Worm (Caenorhabditis elegans) whole organism, mixed stage, embryonic: ENCODE results near the gene alx-1.

Experiments
- M03D4.4 ChIP-seq: sonication (generic microtip); optimal IDR thresholded peaks from 2 replicates; lab custom pipeline; 2017; ENCODE audit warnings: mild to moderate bottlenecking, missing genetic modification characterization, missing compliant biosample characterization
- bed-3 ChIP-seq: fragments of 200-800 bp; sonication (Bioruptor generic); optimal IDR thresholded peaks from 3 replicates; lab custom pipeline; 2018; ENCODE audit warnings: mild to moderate bottlenecking, missing genetic modification characterization, moderate library complexity, missing compliant biosample characterization
- ceh-39 ChIP-seq: fragments of 150-350 bp; optimal IDR thresholded peaks from 2 replicates; lab custom pipeline; 2014; ENCODE audit warnings: missing biosample characterization, missing genetic modification characterization
- ceh-43 ChIP-seq: fragments of 200-800 bp; sonication (Bioruptor generic); optimal IDR thresholded peaks from 2 replicates; lab custom pipeline; 2018; ENCODE audit warnings: mild to moderate bottlenecking, missing genetic modification characterization, moderate library complexity, missing compliant biosample characterization
- ceh-83 ChIP-seq: fragments of 200-800 bp; sonication (Bioruptor generic); optimal IDR thresholded peaks from 2 replicates; lab custom pipeline; 2018; ENCODE audit warnings: mild to moderate bottlenecking, missing genetic modification characterization, missing compliant biosample characterization
- ces-1 ChIP-seq: fragments of 150-350 bp; optimal IDR thresholded peaks from 2 replicates; lab custom pipeline; 2014; ENCODE audit warnings: missing biosample characterization, missing genetic modification reagents, missing genetic modification characterization
- cnd-1 ChIP-seq: fragments of 200-800 bp; sonication (Bioruptor generic); optimal IDR thresholded peaks from 2 replicates; lab custom pipeline; 2018; ENCODE audit warnings: mild to moderate bottlenecking, missing genetic modification characterization, missing compliant biosample characterization
- drap-1 ChIP-seq: fragments of 200-800 bp; sonication (Bioruptor generic); optimal IDR thresholded peaks from 3 replicates; lab custom pipeline; 2018; ENCODE audit warnings: mild to moderate bottlenecking, missing genetic modification characterization, missing compliant biosample characterization
- elt-1 ChIP-seq: sonication (generic microtip); optimal IDR thresholded peaks from 2 replicates; lab custom pipeline; 2017; ENCODE audit warnings: missing genetic modification characterization, mild to moderate bottlenecking, missing compliant biosample characterization, antibody characterized with exemption, moderate library complexity, borderline replicate concordance; ENCODE audit not compliant: insufficient read depth
- elt-3 ChIP-seq: fragments of 150-350 bp; optimal IDR thresholded peaks from 2 replicates; lab custom pipeline; 2014; ENCODE audit warnings: missing biosample characterization, missing genetic modification characterization
- flh-1 ChIP-seq: fragments of 200-800 bp; sonication (Bioruptor generic); optimal IDR thresholded peaks from 2 replicates; lab custom pipeline; 2018; ENCODE audit warnings: mild to moderate bottlenecking, missing genetic modification characterization, moderate library complexity, missing compliant biosample characterization
- ham-2 ChIP-seq: fragments of 200-800 bp; sonication (Bioruptor generic); optimal IDR thresholded peaks from 2 replicates; lab custom pipeline; 2018; ENCODE audit warnings: mild to moderate bottlenecking, missing genetic modification characterization, missing compliant biosample characterization
- hlh-1 ChIP-seq: fragments of 150-350 bp; optimal IDR thresholded peaks from 2 replicates; lab custom pipeline; 2014; ENCODE audit warnings: missing biosample characterization, missing genetic modification reagents, missing genetic modification characterization
- lin-13 ChIP-seq: fragments of 150-350 bp; optimal IDR thresholded peaks from 2 replicates; lab custom pipeline; 2014; ENCODE audit warnings: missing biosample characterization, missing genetic modification characterization
- lin-32 ChIP-seq: fragments of 200-800 bp; sonication (Bioruptor generic); optimal IDR thresholded peaks from 2 replicates; lab custom pipeline; 2018; ENCODE audit warnings: mild to moderate bottlenecking, missing genetic modification characterization, missing compliant biosample characterization
- lsy-2 ChIP-seq: fragments of 150-350 bp; optimal IDR thresholded peaks from 2 replicates; lab custom pipeline; 2014; ENCODE audit warnings: missing biosample characterization, missing genetic modification characterization
- mab-5 ChIP-seq: fragments of 150-350 bp; optimal IDR thresholded peaks from 2 replicates; lab custom pipeline; 2014; ENCODE audit warnings: missing biosample characterization, missing genetic modification characterization
- mep-1 ChIP-seq: fragments of 150-350 bp; optimal IDR thresholded peaks from 2 replicates; lab custom pipeline; 2017; ENCODE audit warnings: missing biosample characterization, missing genetic modification reagents, missing genetic modification characterization, inconsistent platforms
- mls-2 ChIP-seq: sonication (generic microtip); optimal IDR thresholded peaks from 2 replicates; lab custom pipeline; 2016; ENCODE audit warnings: mild to moderate bottlenecking, missing genetic modification characterization, moderate library complexity, missing compliant biosample characterization
- nhr-12 ChIP-seq: fragments of 150-350 bp; optimal IDR thresholded peaks from 2 replicates; lab custom pipeline; 2014; ENCODE audit warnings: missing biosample characterization, missing genetic modification characterization
- nhr-2 ChIP-seq: fragments of 150-350 bp; optimal IDR thresholded peaks from 2 replicates; lab custom pipeline; 2014; ENCODE audit warnings: missing biosample characterization, missing genetic modification characterization
- nhr-237 ChIP-seq: fragments of 150-350 bp; optimal IDR thresholded peaks from 2 replicates; lab custom pipeline; 2014; ENCODE audit warnings: missing biosample characterization, missing genetic modification characterization
- nhr-28 ChIP-seq: fragments of 150-350 bp; optimal IDR thresholded peaks from 2 replicates; lab custom pipeline; 2014; ENCODE audit warnings: missing biosample characterization, missing genetic modification characterization
- nhr-76 ChIP-seq: sonication (generic microtip); optimal IDR thresholded peaks from 2 replicates; lab custom pipeline; 2017; ENCODE audit warnings: missing biosample characterization, missing genetic modification characterization
- pha-4 ChIP-seq: fragments of 150-350 bp; optimal IDR thresholded peaks from 2 replicates; lab custom pipeline; 2018; ENCODE audit warnings: missing biosample characterization, missing genetic modification reagents, missing genetic modification characterization
- sem-2 ChIP-seq: fragments of 200-800 bp; sonication (Bioruptor generic); optimal IDR thresholded peaks from 2 replicates; lab custom pipeline; 2018; ENCODE audit warnings: mild to moderate bottlenecking, missing genetic modification characterization, missing compliant biosample characterization
- snpc-4 ChIP-seq: fragments of 150-350 bp; optimal IDR thresholded peaks from 2 replicates; lab custom pipeline; 2014; ENCODE audit warnings: missing biosample characterization, missing genetic modification characterization
- sptf-1 ChIP-seq: sonication (generic microtip); optimal IDR thresholded peaks from 2 replicates; lab custom pipeline; 2017; ENCODE audit warnings: mild to moderate bottlenecking, missing genetic modification characterization, moderate library complexity, missing compliant biosample characterization
- tbx-8 ChIP-seq: fragments of 200-800 bp; sonication (Bioruptor generic); optimal IDR thresholded peaks from 2 replicates; lab custom pipeline; 2018; ENCODE audit warnings: mild to moderate bottlenecking, missing genetic modification characterization, moderate library complexity, missing compliant biosample characterization
- unc-120 ChIP-seq: sonication (generic microtip); optimal IDR thresholded peaks from 2 replicates; lab custom pipeline; 2017; ENCODE audit warnings: missing genetic modification characterization, missing compliant biosample characterization; ENCODE audit not compliant: poor library complexity, severe bottlenecking
- unc-39 ChIP-seq: fragments of 150-350 bp; optimal IDR thresholded peaks from 2 replicates; lab custom pipeline; 2014; ENCODE audit warnings: missing biosample characterization, missing genetic modification characterization
- unc-62 ChIP-seq: fragments of 150-350 bp; optimal IDR thresholded peaks from 2 replicates; lab custom pipeline; 2014; ENCODE audit warnings: missing biosample characterization, missing genetic modification reagents, missing genetic modification characterization
- zip-8 ChIP-seq: fragments of 150-350 bp; optimal IDR thresholded peaks from 2 replicates; lab custom pipeline; 2014; ENCODE audit warnings: missing biosample characterization, missing genetic modification characterization
- ztf-11 ChIP-seq: fragments of 150-350 bp; optimal IDR thresholded peaks from 2 replicates; lab custom pipeline; 2014; ENCODE audit warnings: missing biosample characterization, missing genetic modification characterization

The alx-1 gene

ce11 chrIII:9912501-9912900 lies 44.6 kb upstream of the alx-1 start:
- no peak for TF ChIP-seq ceh-39 (tag; lab: Kevin White, UChicago)
- no peak for TF ChIP-seq pha-4 (tag; lab: Kevin White, UChicago)
- no peak for TF ChIP-seq nhr-237
- no peak for TF ChIP-seq sem-2
- no peak for TF ChIP-seq mls-2
- TF ChIP-seq hlh-1 = no peak
- TF ChIP-seq tbx-8 = no peak
- no peak for TF ChIP-seq nhr-76
- no peak for TF ChIP-seq nhr-28 (tag; lab: Kevin White, UChicago)
- TF ChIP-seq ztf-11 (tag; lab: Kevin White, UChicago) = no peak
- TF ChIP-seq ces-1 (GFP tag; lab: Kevin White, UChicago) = no peak
- TF ChIP-seq zip-8 (tag; lab: Kevin White, UChicago) = no peak
- TF ChIP-seq M03D4.4 (tag; lab: Kevin White, UChicago) = no peak
- TF ChIP-seq ceh-43 (GFP tag; lab: Kevin White, UChicago) = no peak
- TF ChIP-seq lin-32 = no peak
- TF ChIP-seq ham-2 (GFP tag; lab: Kevin White, UChicago) = no peak

DNA sequence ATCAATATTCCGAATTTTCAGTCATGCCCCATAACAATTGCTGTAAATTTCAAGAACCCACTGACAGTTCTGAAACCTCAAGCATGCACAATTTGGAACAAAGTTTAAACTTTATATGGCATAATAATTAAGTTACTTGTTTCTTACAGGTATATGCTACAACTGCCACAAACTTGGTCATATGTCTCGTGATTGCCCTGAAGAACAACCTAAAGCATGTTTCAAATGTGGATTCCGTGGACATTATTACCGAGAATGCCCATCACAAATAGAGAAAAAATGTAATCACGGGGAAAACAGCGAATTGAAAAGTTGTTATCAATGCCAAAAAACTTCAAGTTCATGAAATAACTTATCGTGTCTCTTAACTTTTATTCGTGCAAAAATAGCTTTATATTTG lies 44.2 kb upstream of the alx-1 start:
- TF ChIP-seq ceh-43 (GFP tag; lab: Kevin White, UChicago) = no peak
- TF ChIP-seq nhr-2 = no peak
- TF ChIP-seq mab-5 (tag; lab: Kevin White, UChicago) = no peak
- no peak for TF ChIP-seq bed-3
- TF ChIP-seq nhr-237 = no peak
- TF ChIP-seq ces-1 (GFP tag; lab: Kevin White, UChicago) = no peak
- no peak for TF ChIP-seq unc-39 (tag; lab: Kevin White, UChicago)
- TF ChIP-seq ceh-83 = no peak
- no peak for TF ChIP-seq unc-62 (GFP tag; lab: Kevin White, UChicago)
- TF ChIP-seq nhr-28 (tag; lab: Kevin White, UChicago) = no peak
- no peak for TF ChIP-seq mls-2
- no peak for TF ChIP-seq lin-13 (tag; lab: Kevin White, UChicago)
- no peak for TF ChIP-seq elt-1 (tag; lab: Kevin White, UChicago)
- TF ChIP-seq flh-1 (GFP tag; lab: Kevin White, UChicago) = no peak
- TF ChIP-seq elt-3 (tag; lab: Kevin White, UChicago) = no peak
- TF ChIP-seq drap-1 (GFP tag; lab: Kevin White, UChicago) = no peak
- no peak for TF ChIP-seq M03D4.4 (tag; lab: Kevin White, UChicago)
- no peak for TF ChIP-seq nhr-12 (tag; lab: Kevin White, UChicago)
- TF ChIP-seq lsy-2 (tag; lab: Kevin White, UChicago) = no peak
- TF ChIP-seq tbx-8 = no peak
- TF ChIP-seq, all 35 proteins: peak for 0

DNA sequence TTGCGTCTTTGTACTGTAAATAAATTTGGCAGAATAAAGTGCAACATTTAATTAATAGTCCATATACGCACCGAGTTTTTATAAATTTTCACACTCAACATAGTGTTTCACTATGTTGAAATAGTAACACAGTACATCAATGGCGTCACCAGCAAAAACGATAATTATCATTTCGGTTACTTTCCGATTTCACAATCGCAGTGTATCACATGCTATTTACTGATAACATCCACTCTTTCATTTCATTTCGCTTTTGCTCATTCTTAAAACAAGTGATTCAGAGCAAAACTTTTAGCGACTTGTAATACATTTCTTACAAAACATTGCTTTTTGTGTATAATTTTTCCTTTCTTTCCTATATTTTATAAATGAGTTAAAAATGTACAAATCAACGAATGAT lies 43.4 kb upstream of the alx-1 start, which contains the start of gene cbp-3:
TSS of gene cbp-3 (plus strand) at position 272 of the 400 bp plus-strand sequence.
- no peak for TF ChIP-seq unc-39 (tag; lab: Kevin White, UChicago)
- no peak for TF ChIP-seq sptf-1 (tag; lab: Kevin White, UChicago)
- no peak for TF ChIP-seq bed-3
- no peak for TF ChIP-seq snpc-4
- no peak for TF ChIP-seq lin-32
- TF ChIP-seq ceh-39 (tag; lab: Kevin White, UChicago) = no peak
- TF ChIP-seq lsy-2 (tag; lab: Kevin White, UChicago) = no peak
- TF ChIP-seq hlh-1 = no peak
- no peak for TF ChIP-seq elt-1 (tag; lab: Kevin White, UChicago)
- TF ChIP-seq unc-120 (tag; lab: Kevin White, UChicago) = no peak
- no peak for TF ChIP-seq ham-2 (GFP tag; lab: Kevin White, UChicago)
- no peak for TF ChIP-seq sem-2
- no peak for TF ChIP-seq elt-3 (tag; lab: Kevin White, UChicago)
- no peak for TF ChIP-seq nhr-12 (tag; lab: Kevin White, UChicago)
- TF ChIP-seq tbx-8 = no peak
- TF ChIP-seq M03D4.4 (tag; lab: Kevin White, UChicago) = no peak
- TF ChIP-seq, all 35 proteins: peak for 0

ce11 chrIII:9920764-9921163 lies 36.4 kb upstream of the alx-1 start, which contains the start of gene F40F12.3:
Gene F40F12.3, minus strand, starts transcription at chrIII:9920864.
- TF ChIP-seq mab-5 (tag; lab: Kevin White, UChicago) (no peak), ztf-11 (tag; lab: Kevin White, UChicago) (no peak), sem-2 (no peak), ceh-43 (GFP tag; lab: Kevin White, UChicago) (no peak), ham-2 (GFP tag; lab: Kevin White, UChicago) (no peak), elt-1 (tag; lab: Kevin White, UChicago) (no peak), lin-32 (no peak), nhr-28 (tag; lab: Kevin White, UChicago) (no peak), nhr-2 (no peak), nhr-76 (no peak), elt-3 (tag; lab: Kevin White, UChicago) (no peak), cnd-1 (no peak), hlh-1 (no peak), drap-1 (GFP tag; lab: Kevin White, UChicago) (no peak), zip-8 (tag; lab: Kevin White, UChicago) (no peak), flh-1 (GFP tag; lab: Kevin White, UChicago) (no peak), unc-39 (tag; lab: Kevin White, UChicago) (no peak), mep-1 (tag; lab: Kevin White, UChicago) (no peak), mls-2 (no peak)
